Worm (Caenorhabditis elegans): ENCODE results near the gene btb-18.

DNA sequence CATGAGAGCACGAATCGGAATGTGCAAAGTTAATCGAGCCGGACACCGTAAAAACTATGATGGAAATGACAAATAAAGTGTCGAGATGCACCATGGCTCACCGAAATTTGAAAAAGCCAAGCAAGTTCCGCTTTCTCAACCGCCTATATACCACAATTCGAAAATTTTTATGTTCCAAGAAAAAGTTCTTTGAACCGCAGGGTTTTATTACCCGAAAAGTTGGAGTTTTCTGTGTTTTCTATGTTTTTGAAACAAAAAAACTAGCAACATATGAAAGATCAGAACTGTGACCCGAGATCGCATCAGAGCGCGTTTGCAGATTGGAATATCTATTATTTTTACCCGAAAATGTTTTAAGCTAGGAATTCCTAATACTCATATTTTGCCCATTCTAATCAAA is 29.1 kb downstream of the btb-18 start, which contains the start of gene Y46D2A.3:
- TF ChIP-seq skn-1 (tag; optimal IDR thresholded peaks at IDR 0.05) = no peak
- no peak for TF ChIP-seq nhr-11 (tag; optimal IDR thresholded peaks at IDR 0.05)
- no peak for TF ChIP-seq lin-15B (tag; optimal IDR thresholded peaks at IDR 0.05)
- TF ChIP-seq nhr-12 (tag; optimal IDR thresholded peaks at IDR 0.05) = no peak
- no peak for TF ChIP-seq snpc-4 (tag; optimal IDR thresholded peaks at IDR 0.05)
- TF ChIP-seq nhr-25 (tag; optimal IDR thresholded peaks at IDR 0.05) = no peak
- TF ChIP-seq ceh-28 (tag; optimal IDR thresholded peaks at IDR 0.05) = no peak
- TF ChIP-seq fkh-10 (GFP tag; optimal IDR thresholded peaks at IDR 0.05) = no peak
- TF ChIP-seq unc-39 (tag; optimal IDR thresholded peaks at IDR 0.05) = no peak
- TF ChIP-seq tbx-2 (tag; optimal IDR thresholded peaks at IDR 0.05) = no peak
- TF ChIP-seq aly-2 (tag; optimal IDR thresholded peaks at IDR 0.05) = no peak
- TF ChIP-seq pqm-1 (tag; optimal IDR thresholded peaks at IDR 0.05) = no peak
- no peak for TF ChIP-seq ztf-4 (tag; optimal IDR thresholded peaks at IDR 0.05)
- TF ChIP-seq pha-4 (tag; optimal IDR thresholded peaks at IDR 0.05) = no peak
